Worm (Caenorhabditis elegans): Measurements from ENCODE around the gene smrc-1.

DNA sequence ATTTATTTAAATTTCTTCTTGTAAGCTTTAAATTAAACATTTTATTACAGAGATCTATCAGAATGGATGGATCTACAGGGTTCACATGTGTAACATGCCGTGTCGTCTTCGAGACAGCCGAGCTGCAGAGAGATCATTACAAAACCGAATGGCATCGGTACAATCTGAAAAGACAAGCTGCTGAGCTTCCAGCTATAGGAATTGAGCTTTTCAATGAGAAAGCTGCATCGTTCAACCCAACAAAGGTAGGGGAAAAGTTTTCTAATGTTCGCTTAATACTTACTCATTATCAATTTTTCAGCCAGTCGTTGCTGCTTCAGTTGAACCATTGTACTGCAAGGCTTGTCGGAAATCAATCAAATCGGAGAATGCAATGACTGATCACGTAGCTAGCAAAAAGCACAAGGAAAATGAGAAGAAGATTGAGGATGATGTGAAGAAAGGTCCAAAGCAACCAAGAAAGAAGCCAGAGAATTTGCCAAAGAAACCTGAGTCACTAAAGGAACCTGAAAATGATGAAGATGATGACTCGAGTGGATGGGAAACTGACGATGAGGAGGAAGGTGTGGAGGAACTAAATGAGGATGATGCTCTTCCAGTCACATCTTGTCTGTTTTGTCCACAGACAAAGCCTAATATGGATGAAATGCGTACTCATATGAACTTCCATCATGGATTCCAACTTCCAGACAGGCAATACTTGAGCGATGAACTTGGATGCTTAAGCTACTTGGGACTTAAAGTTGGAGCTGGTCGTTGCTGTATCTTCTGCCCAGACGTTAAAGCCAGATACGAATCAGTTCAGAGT, 9.0 kb upstream of the smrc-1 start, which contains the start of gene znf-622:
- TF ChIP-seq nhr-11 (tag; optimal IDR thresholded peaks at IDR 0.05) (no peak), daf-19 (GFP tag; conservative IDR thresholded peaks at IDR 0.05) (no peak), snpc-4 (tag; optimal IDR thresholded peaks at IDR 0.05) (no peak), unc-62 (GFP tag; optimal IDR thresholded peaks at IDR 0.05 in 1 of 2) (peak in 1 of 2 experiments; percentile 91), unc-62 (tag; optimal IDR thresholded peaks at IDR 0.05) (no peak), Y48G9A.11 (GFP tag; IDR thresholded peaks at IDR 0.05) (no peak), nhr-237 (tag; optimal IDR thresholded peaks at IDR 0.05) (no peak), spr-3 (GFP tag; optimal IDR thresholded peaks at IDR 0.05) (no peak), rbr-2 (tag; optimal IDR thresholded peaks at IDR 0.05) (no peak), ztf-11 (tag; optimal IDR thresholded peaks at IDR 0.05) (no peak), dve-1 (tag; optimal IDR thresholded peaks at IDR 0.05; ENCODE audit: insufficient read depth) (no peak)
